Fruit fly (Drosophila melanogaster): ENCODE results near the gene Ctps.

Gene Ctps

DNA sequence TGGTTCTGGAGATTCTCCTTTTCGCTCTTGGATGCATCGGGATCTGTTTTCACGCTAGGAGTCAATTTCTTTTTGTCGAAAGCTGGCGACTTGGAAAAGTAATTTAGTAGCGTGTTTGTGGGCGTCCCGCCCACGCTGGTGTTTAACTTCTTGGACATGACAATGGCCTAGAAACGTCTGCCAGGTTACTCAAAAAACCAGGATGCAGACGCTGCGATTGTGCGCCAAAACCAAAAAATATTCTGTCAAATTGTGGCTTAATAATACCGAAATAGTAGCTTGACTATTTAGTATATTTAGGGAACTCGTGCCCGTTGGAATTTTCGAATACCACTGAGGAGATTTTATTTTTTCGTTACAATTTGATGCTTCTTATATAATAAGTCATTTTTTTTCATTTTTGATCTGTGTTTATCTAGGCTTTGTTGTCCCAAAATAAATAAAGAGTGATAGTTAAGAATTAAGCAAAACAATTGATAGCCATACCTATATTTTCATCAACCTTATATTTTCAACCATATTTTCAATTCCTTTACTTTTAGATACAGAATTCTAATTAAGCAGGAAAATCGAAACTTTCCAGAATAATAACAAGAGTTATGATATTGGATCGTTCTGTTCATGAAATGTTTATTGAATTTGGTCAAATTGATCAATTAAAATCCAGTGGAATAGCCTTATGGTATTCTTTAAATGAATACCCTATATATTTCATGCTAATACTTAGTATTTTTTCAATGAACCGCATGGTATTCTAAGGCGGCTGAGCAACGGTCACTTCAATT is 60.8 kb downstream of the Ctps start, which contains the start of the genes Msh6 and Prp31 (continued):
- TF ChIP-seq Awh (GFP tag; IDR thresholded peaks at IDR 0.05) (no peak), ash1 (GFP tag; optimal IDR thresholded peaks at IDR 0.05) (no peak), toy (GFP tag; IDR thresholded peaks at IDR 0.05) (no peak), CG17612 (GFP tag; IDR thresholded peaks at IDR 0.05) (no peak), CG15011 (GFP tag; optimal IDR thresholded peaks at IDR 0.05) (peak; percentile 28), Hr78 (GFP tag; optimal IDR thresholded peaks at IDR 0.05) (no peak), jigr1 (GFP tag; IDR thresholded peaks at IDR 0.05) (no peak; the same call in 2 of the 3 replicates), Ets97D (GFP tag; optimal IDR thresholded peaks at IDR 0.05) (no peak), Stat92E (GFP tag; optimal IDR thresholded peaks at IDR 0.05) (no peak), CG31388 (GFP tag; optimal IDR thresholded peaks at IDR 0.05) (no peak), vfl (GFP tag; optimal IDR thresholded peaks at IDR 0.05) (no peak), CG3838 (GFP tag; optimal IDR thresholded peaks at IDR 0.05) (no peak), CG8765 (GFP tag; IDR thresholded peaks at IDR 0.05) (no peak), CG1603 (tag; optimal IDR thresholded peaks at IDR 0.05) (peak; percentile 35), CG6689 (GFP tag; IDR thresholded peaks at IDR 0.05) (peak; percentile 63), CHES-1-like (GFP tag; optimal IDR thresholded peaks at IDR 0.05) (peak; percentile 26), slbo (GFP tag; IDR thresholded peaks at IDR 0.05) (peak; percentile 79), CG17829 (tag; optimal IDR thresholded peaks at IDR 0.05) (peak; percentile 63), CG4854 (GFP tag; optimal IDR thresholded peaks at IDR 0.05) (peak; percentile 22), CG7271 (tag; optimal IDR thresholded peaks at IDR 0.05) (no peak), tio (GFP tag; optimal IDR thresholded peaks at IDR 0.05) (no peak), CG11695 (GFP tag; IDR thresholded peaks at IDR 0.05) (no peak), odd (GFP tag; optimal IDR thresholded peaks at IDR 0.05) (no peak), Gsc (GFP tag; IDR thresholded peaks at IDR 0.05) (no peak), shn (GFP tag; optimal IDR thresholded peaks at IDR 0.05) (peak; percentile 53), Dip3 (GFP tag; optimal IDR thresholded peaks at IDR 0.05) (peak; percentile 70), Atf-2 (GFP tag; optimal IDR thresholded peaks at IDR 0.05) (peak; percentile 70), NC2β (GFP tag; optimal IDR thresholded peaks at IDR 0.05) (peak; percentile 64), hbn (GFP tag; IDR thresholded peaks at IDR 0.05; ENCODE audit: partially characterized antibody) (no peak), CG10274 (GFP tag; optimal IDR thresholded peaks at IDR 0.05) (no peak), btn (GFP tag; optimal IDR thresholded peaks at IDR 0.05) (no peak), Hsf (GFP tag; optimal IDR thresholded peaks at IDR 0.05) (peak; percentile 86), CG11560 (tag; IDR thresholded peaks at IDR 0.05) (no peak), CG2202 (tag; optimal IDR thresholded peaks at IDR 0.05) (peak; percentile 21), CG3281 (GFP tag; optimal IDR thresholded peaks at IDR 0.05) (peak; percentile 57), CG12391 (tag; optimal IDR thresholded peaks at IDR 0.05) (peak; percentile 87), CG8944 (GFP tag; optimal IDR thresholded peaks at IDR 0.05) (peak; percentile 68), HLH4C (GFP tag; IDR thresholded peaks at IDR 0.05; ENCODE audit: partially characterized antibody) (no peak), tll (GFP tag; optimal IDR thresholded peaks at IDR 0.05) (peak in 1 of 2 experiments; percentile 15), CG4617 (GFP tag; optimal IDR thresholded peaks at IDR 0.05; ENCODE audit: borderline replicate concordance) (no peak), pho (GFP tag; optimal IDR thresholded peaks at IDR 0.05) (peak; percentile 80), croc (GFP tag; conservative IDR thresholded peaks at IDR 0.05) (peak; percentile 60), CG2678 (tag; optimal IDR thresholded peaks at IDR 0.05) (peak; percentile 84), her (GFP tag; optimal IDR thresholded peaks at IDR 0.05) (no peak), Hand (GFP tag; optimal IDR thresholded peaks at IDR 0.05) (no peak), Sox100B (GFP tag; optimal IDR thresholded peaks at IDR 0.05) (peak; percentile 69), usp (GFP tag; optimal IDR thresholded peaks at IDR 0.05) (no peak), CG4404 (GFP tag; IDR thresholded peaks at IDR 0.05) (0 out of 2 replicates have a peak, but pooled peaks have one; percentile 23), sima (GFP tag; optimal IDR thresholded peaks at IDR 0.05) (no peak)

Data from whole organism, embryonic.